Worm (Caenorhabditis elegans): Measurements from ENCODE around the gene C27D6.1.

DNA sequence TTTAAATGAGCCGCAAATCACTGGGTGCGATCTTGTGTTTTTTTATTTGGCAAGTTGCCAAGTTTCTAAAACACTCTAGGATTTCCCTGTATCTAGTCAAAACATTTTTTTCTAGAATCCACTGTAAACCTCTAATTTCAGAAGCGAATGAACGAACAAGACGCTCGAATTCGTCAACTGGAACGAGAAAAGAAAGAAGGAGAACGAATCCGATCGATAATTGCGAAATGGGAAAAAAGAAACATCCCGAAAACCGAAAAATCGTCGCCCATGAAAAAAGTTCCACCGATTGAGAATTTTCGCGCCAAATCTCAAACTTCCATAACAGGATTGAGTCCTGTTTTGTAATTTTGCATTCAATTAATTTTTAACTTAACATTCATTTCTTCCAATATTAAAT lies 4.4 kb downstream of the C27D6.1 start:
- TF ChIP-seq jun-1 (tag; optimal IDR thresholded peaks at IDR 0.05): no peak
- TF ChIP-seq mef-2 (tag; optimal IDR thresholded peaks at IDR 0.05): no peak
- no peak for TF ChIP-seq egl-27 (tag; optimal IDR thresholded peaks at IDR 0.05)
- TF ChIP-seq nhr-90 (tag; optimal IDR thresholded peaks at IDR 0.05; ENCODE audit: poor library complexity): no peak
- TF ChIP-seq lin-39 (tag; optimal IDR thresholded peaks at IDR 0.05): no peak
- no peak for TF ChIP-seq nhr-28 (tag; optimal IDR thresholded peaks at IDR 0.05)
- TF ChIP-seq snpc-4 (tag; optimal IDR thresholded peaks at IDR 0.05): no peak
- no peak for TF ChIP-seq zag-1 (tag; optimal IDR thresholded peaks at IDR 0.05)

All from whole organism, L1 larva.